Worm (Caenorhabditis elegans) whole organism, young adult: ENCODE measurements around the gene let-721.

ENCODE experiments used
- C06A6.2 ChIP-seq: fragments of 200-800 bp; sonication (Bioruptor generic); conservative IDR thresholded peaks from 2 replicates; pipeline ENCODE4 v1.3.6; 2022; ENCODE audit warnings: missing genetic modification characterization, missing compliant biosample characterization
- F22D6.2 ChIP-seq: sonication (generic microtip); optimal IDR thresholded peaks from 2 replicates; lab custom pipeline; 2016; ENCODE audit warnings: mild to moderate bottlenecking, missing genetic modification characterization, missing compliant biosample characterization
- F39B2.1 ChIP-seq: fragments of 200-800 bp; sonication (Bioruptor generic); IDR thresholded peaks from 2 replicates; pipeline ENCODE4 v1.3.6; 2022; ENCODE audit warnings: missing genetic modification reagents, missing genetic modification characterization, missing compliant biosample characterization
- ccch-3 ChIP-seq: fragments of 200-800 bp; sonication (Bioruptor generic); optimal IDR thresholded peaks from 2 replicates; lab custom pipeline; 2018; ENCODE audit warnings: mild to moderate bottlenecking, missing genetic modification characterization, missing compliant biosample characterization
- ceh-27 ChIP-seq: fragments of 200-800 bp; sonication (Bioruptor generic); optimal IDR thresholded peaks from 2 replicates; lab custom pipeline; 2018; ENCODE audit warnings: mild to moderate bottlenecking, missing genetic modification characterization, moderate library complexity, missing compliant biosample characterization
- dpl-1 ChIP-seq: fragments of 150-350 bp; optimal IDR thresholded peaks from 2 replicates; lab custom pipeline; 2014; ENCODE audit warnings: missing biosample characterization, missing genetic modification reagents, missing genetic modification characterization
- egl-44 ChIP-seq: fragments of 200-800 bp; sonication (Bioruptor generic); IDR thresholded peaks from 2 replicates; pipeline ENCODE4 v1.3.6; 2022; ENCODE audit warnings: missing genetic modification reagents, missing genetic modification characterization, missing compliant biosample characterization
- ets-4 ChIP-seq: fragments of 200-800 bp; sonication (Bioruptor generic); optimal IDR thresholded peaks from 2 replicates; lab custom pipeline; 2018; ENCODE audit warnings: mild to moderate bottlenecking, missing genetic modification characterization, missing compliant biosample characterization
- him-1 ChIP-seq: sonication (generic microtip); optimal IDR thresholded peaks from 2 replicates; lab custom pipeline; 2016; ENCODE audit warnings: missing genotype, missing genetic modification reagents, missing genetic modification characterization, missing compliant biosample characterization
- hmg-20 ChIP-seq: fragments of 200-800 bp; sonication (Bioruptor generic); IDR thresholded peaks from 2 replicates; pipeline ENCODE4 v1.3.6; 2022; ENCODE audit warnings: missing genetic modification reagents, missing genetic modification characterization, missing compliant biosample characterization
- lin-54 ChIP-seq: fragments of 200-800 bp; sonication (Bioruptor generic); optimal IDR thresholded peaks from 2 replicates; lab custom pipeline; 2018; ENCODE audit warnings: mild to moderate bottlenecking, missing genetic modification characterization, missing compliant biosample characterization
- nhr-80 ChIP-seq: sonication (generic microtip); optimal IDR thresholded peaks from 2 replicates; lab custom pipeline; 2016; ENCODE audit warnings: missing genetic modification characterization, missing compliant biosample characterization
- tbp1 ChIP-seq: fragments of 200-800 bp; sonication (Bioruptor generic); optimal IDR thresholded peaks from 2 replicates; lab custom pipeline; 2018; ENCODE audit warnings: mild to moderate bottlenecking, missing genetic modification characterization, missing compliant biosample characterization
- unc-62 ChIP-seq: fragments of 150-350 bp; optimal IDR thresholded peaks from 2 replicates; lab custom pipeline; 2014; ENCODE audit warnings: missing biosample characterization, missing genetic modification reagents, missing genetic modification characterization

- TF ChIP-seq C06A6.2 (GFP tag; lab: Robert Waterston, UW): no peak
- TF ChIP-seq unc-62: no peak
- no peak for TF ChIP-seq egl-44
- no peak for TF ChIP-seq tbp1 (GFP tag; lab: Kevin White, UChicago)
- no peak for TF ChIP-seq ets-4 (GFP tag; lab: Kevin White, UChicago)
- no peak for TF ChIP-seq nhr-80 (tag; lab: Kevin White, UChicago)
- TF ChIP-seq F39B2.1 (GFP tag; lab: Robert Waterston, UW): no peak
- TF ChIP-seq hmg-20 (GFP tag; lab: Robert Waterston, UW): no peak
- no peak for TF ChIP-seq dpl-1 (GFP tag; lab: Kevin White, UChicago)
- TF ChIP-seq ceh-27 (GFP tag; lab: Kevin White, UChicago): no peak
- TF ChIP-seq him-1 (tag; lab: Kevin White, UChicago): no peak
- no peak for TF ChIP-seq ccch-3 (GFP tag; lab: Kevin White, UChicago)
- TF ChIP-seq lin-54 (GFP tag; lab: Kevin White, UChicago): no peak
- TF ChIP-seq F22D6.2 (tag; lab: Kevin White, UChicago): no peak
Observed at ce11 chrIII:6395706-6396232, 50.9 kb downstream of the let-721 start, which contains the start of gene oatr-1.
